Fruit fly (Drosophila melanogaster) Kc167 (cell line): ENCODE data around the gene Lip3.

Experiments used
- Myc ChIP-seq: fragments of >200 bp; optimal IDR thresholded peaks from 2 replicates; lab custom pipeline; 2017; ENCODE audit warnings: missing external identifiers
- Sin3A ChIP-seq: fragments of >200 bp; optimal IDR thresholded peaks from 2 replicates; lab custom pipeline; 2018; ENCODE audit warnings: missing external identifiers
- h ChIP-seq: fragments of >200 bp; optimal IDR thresholded peaks from 3 replicates; lab custom pipeline; 2018; ENCODE audit warnings: missing external identifiers
- insv ChIP-seq: fragments of >200 bp; optimal IDR thresholded peaks from 3 replicates; lab custom pipeline; 2018; ENCODE audit warnings: missing external identifiers
- psq ChIP-seq: fragments of >200 bp; optimal IDR thresholded peaks from 2 replicates; lab custom pipeline; 2017; ENCODE audit warnings: missing external identifiers
- ttk ChIP-seq: sonication (Bioruptor generic); optimal IDR thresholded peaks from 2 replicates; lab custom pipeline; 2017; ENCODE audit warnings: missing external identifiers

Lip3 gene

DNA sequence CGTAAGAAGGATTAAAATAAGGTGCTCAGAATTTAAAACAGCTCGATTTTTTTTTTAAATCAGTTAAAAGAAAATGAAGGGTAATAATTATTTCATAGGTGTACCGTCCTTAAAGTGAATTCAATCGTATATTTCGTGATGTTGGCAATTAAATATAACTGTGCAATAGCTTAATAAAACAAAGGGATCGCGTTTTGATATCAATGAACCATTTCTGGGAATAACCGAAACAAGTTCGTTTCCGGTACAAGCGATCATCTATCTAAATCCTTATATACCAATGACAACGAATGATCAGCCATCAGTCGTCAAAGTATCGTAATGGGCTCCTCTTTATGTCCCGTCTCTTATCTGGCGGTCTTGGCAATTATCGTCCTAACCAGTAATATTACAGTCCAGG is 2.4 kb downstream of the Lip3 start, which contains the start of gene CheA87a:
TSS of gene CheA87a (plus strand) at position 301 of the 400 bp plus-strand sequence.
- no peak for TF ChIP-seq insv (lab: Kevin White, UChicago)
- no peak for TF ChIP-seq ttk
- TF ChIP-seq Sin3A (lab: Kevin White, UChicago): no peak
- TF ChIP-seq Myc (lab: Kevin White, UChicago): no peak

DNA sequence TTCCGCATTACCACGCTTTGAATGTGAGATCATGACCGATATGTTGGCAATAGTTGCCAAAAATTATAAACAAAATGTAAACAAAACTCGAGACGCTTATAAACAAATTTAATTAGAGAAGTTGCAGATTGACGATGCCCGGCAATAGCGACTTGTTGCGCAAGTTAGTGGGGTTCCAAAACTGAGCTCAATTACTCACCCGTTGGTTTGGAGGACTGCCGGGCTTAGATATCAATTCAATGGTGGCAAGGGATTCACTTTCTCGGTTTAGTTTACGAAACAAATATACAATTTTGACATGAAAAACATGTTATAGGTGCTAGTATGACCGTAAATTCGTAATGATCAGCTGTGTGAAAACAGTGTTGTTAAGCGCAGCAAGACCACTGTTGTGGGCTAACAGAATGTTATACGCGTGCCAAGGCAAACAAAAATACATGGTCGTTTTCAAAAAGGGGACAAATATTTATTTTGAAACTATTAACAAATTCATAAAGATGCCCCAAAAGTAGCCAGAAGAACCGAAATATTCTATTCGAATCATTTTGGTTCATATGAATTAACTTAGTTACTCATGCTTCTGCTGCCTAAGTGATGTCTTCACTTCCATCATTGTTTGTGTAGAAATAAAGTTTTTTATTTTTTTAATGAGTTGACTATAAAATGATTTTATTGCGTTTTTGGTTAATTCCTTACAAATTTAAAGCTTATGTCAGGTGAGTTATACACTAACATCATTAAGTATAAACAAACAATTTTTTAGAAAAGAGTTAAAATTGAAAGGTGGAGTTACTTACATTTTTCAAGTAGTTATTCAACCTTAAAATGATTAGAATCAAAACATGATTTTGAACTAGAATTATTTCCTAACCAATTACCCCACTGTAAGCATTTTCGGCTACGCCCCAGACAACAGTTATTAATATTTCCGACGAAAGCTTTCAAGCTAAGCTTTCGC is 4.9 kb downstream of the Lip3 start, which contains the start of gene Elp6:
TSS of gene Elp6 (minus strand) at position 350 of the 958 bp plus-strand sequence.
- TF ChIP-seq insv (lab: Kevin White, UChicago) (no peak), ttk (no peak), Sin3A (lab: Kevin White, UChicago) (no peak), Myc (lab: Kevin White, UChicago) (no peak), psq (lab: Kevin White, UChicago) (no peak), h (lab: Kevin White, UChicago) (no peak)

- TF ChIP-seq psq (lab: Kevin White, UChicago): no peak
- TF ChIP-seq Myc (lab: Kevin White, UChicago): no peak
- TF ChIP-seq Sin3A (lab: Kevin White, UChicago): no peak
- no peak for TF ChIP-seq insv (lab: Kevin White, UChicago)
- TF ChIP-seq ttk: no peak
- no peak for TF ChIP-seq h (lab: Kevin White, UChicago)
Observed at dm6 chr3R:13365665-13366414, 5.9 kb downstream of the Lip3 start.

- TF ChIP-seq Myc (lab: Kevin White, UChicago) (no peak), ttk (no peak), h (lab: Kevin White, UChicago) (no peak), Sin3A (lab: Kevin White, UChicago) (no peak), psq (lab: Kevin White, UChicago) (no peak), insv (lab: Kevin White, UChicago) (no peak)
Observed at dm6 chr3R:13364175-13365174, 7.2 kb downstream of the Lip3 start, which contains the start of gene Dic1. TSS of gene Dic1 (plus strand) at chr3R:13364938.

DNA sequence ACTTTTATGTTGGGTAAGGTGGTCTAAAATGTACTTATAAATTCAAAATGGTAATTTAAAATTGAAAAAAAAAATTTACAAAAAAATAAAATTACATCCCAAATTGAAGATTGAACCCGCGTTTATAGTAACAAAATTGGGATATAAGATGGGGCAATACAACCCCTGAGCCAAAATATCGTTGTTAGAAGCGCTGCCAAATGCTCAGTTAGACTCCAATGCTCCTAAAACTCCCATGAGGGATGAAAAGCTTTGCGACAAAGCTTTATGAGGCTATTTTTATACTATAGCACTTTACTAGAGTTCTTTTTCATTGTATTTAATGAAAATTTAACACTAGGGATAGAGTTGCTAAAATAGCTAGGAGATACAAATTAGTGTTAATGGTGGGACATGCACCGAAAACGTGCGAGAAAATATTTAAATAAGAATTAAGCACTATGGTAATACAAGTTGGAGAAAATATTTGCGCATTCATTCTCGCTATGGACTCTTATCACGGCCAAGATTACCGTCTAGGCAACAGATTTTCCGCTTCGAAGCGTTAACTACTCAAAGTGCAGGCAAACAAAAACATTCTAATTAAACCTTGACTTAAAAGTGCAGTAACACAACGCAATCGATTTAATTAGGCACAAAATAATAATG is 8.2 kb downstream of the Lip3 start:
- no peak for TF ChIP-seq insv (lab: Kevin White, UChicago)
- TF ChIP-seq ttk: no peak
- no peak for TF ChIP-seq Sin3A (lab: Kevin White, UChicago)
- no peak for TF ChIP-seq h (lab: Kevin White, UChicago)
- TF ChIP-seq Myc (lab: Kevin White, UChicago): no peak
- TF ChIP-seq psq (lab: Kevin White, UChicago): no peak

DNA sequence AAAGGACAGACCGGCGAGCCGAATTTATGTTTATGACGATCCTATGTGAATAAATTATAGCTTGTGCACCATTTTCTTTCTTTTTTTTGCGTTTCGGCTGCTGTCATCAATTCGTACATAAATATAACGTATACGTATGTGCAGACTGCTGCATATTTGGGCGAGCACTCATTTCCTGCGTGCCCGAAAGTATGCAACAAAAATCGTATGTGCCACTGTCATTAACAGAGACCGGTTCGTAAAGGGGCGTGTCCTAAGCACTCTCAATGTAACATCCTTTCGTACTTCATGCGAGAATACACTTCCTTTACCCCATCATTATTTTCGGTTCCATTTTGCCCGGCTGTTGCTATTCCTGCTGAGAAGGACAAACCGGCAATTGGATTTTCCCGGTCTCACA is 11.6 kb downstream of the Lip3 start:
- TF ChIP-seq Sin3A (lab: Kevin White, UChicago) (no peak), ttk (no peak), h (lab: Kevin White, UChicago) (no peak), Myc (lab: Kevin White, UChicago) (no peak), psq (lab: Kevin White, UChicago) (no peak), insv (lab: Kevin White, UChicago) (no peak)

- TF ChIP-seq psq (lab: Kevin White, UChicago) (no peak), Myc (lab: Kevin White, UChicago) (no peak), h (lab: Kevin White, UChicago) (no peak), Sin3A (lab: Kevin White, UChicago) (no peak), ttk (no peak), insv (lab: Kevin White, UChicago) (no peak)
Observed at dm6 chr3R:13356960-13357359, 14.7 kb downstream of the Lip3 start.

dm6 chr3R:13353373-13353772 is 18.3 kb downstream of the Lip3 start, which contains the start of gene mthl12:
TSS of gene mthl12 (plus strand) at chr3R:13353673.
- TF ChIP-seq Sin3A (lab: Kevin White, UChicago) (no peak), psq (lab: Kevin White, UChicago) (no peak), ttk (no peak), h (lab: Kevin White, UChicago) (no peak), insv (lab: Kevin White, UChicago) (no peak), Myc (lab: Kevin White, UChicago) (no peak)

DNA sequence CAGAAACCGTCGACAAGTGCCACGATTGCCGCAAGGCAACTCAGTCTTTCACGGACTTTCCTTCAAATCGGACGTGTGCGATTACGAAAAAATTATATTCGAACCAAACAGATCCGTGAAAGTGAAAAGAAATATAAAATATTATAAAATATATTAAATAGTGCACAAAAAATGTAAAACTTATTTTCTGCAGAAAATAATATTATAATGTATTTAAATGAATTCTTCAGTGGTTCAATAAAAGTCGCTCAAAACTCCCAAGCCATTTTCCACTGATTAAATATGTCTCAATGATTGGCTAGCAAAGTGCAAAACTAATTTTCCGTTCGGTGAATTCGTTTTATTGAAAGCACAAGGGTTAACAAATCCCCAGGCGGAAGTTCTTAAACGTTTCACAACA is 33.7 kb downstream of the Lip3 start, which contains the start of gene PK2-R1:
TSS of gene PK2-R1 (plus strand) at position 301 of the 400 bp plus-strand sequence.
- no peak for TF ChIP-seq Myc (lab: Kevin White, UChicago)
- no peak for TF ChIP-seq Sin3A (lab: Kevin White, UChicago)
- no peak for TF ChIP-seq psq (lab: Kevin White, UChicago)
- TF ChIP-seq ttk: no peak
- TF ChIP-seq h (lab: Kevin White, UChicago): no peak
- TF ChIP-seq insv (lab: Kevin White, UChicago): no peak

dm6 chr3R:13334007-13334406 is 37.7 kb downstream of the Lip3 start, which contains the start of gene PK2-R2:
TSS of gene PK2-R2 (minus strand) at chr3R:13334166.
- TF ChIP-seq ttk (no peak), Sin3A (lab: Kevin White, UChicago) (no peak), h (lab: Kevin White, UChicago) (no peak), psq (lab: Kevin White, UChicago) (no peak), insv (lab: Kevin White, UChicago) (no peak), Myc (lab: Kevin White, UChicago) (no peak)
